Worm (Caenorhabditis elegans): ENCODE data around the gene Y116A8A.150.
"Not testable (repeated sequence)": the region's sequence is repeated elsewhere in the genome, so short reads cannot be mapped to it uniquely, and the experiment has no call there.

- not testable (repeated sequence) for TF ChIP-seq mdl-1 (tag; optimal IDR thresholded peaks at IDR 0.05); daf-12 (tag; optimal IDR thresholded peaks at IDR 0.05); lsy-2 (tag; optimal IDR thresholded peaks at IDR 0.05); lir-3 (tag; optimal IDR thresholded peaks at IDR 0.05); pha-4 (GFP tag; IDR thresholded peaks at IDR 0.05); pha-4 (tag; optimal IDR thresholded peaks at IDR 0.05); ZK546.5 (tag; optimal IDR thresholded peaks at IDR 0.05)
These were observed at the start of gene Y116A8A.150 for ce11 chrIV:16842873-16843272.
